Worm (Caenorhabditis elegans) whole organism, L4 larva: ENCODE data around the gene grd-9.

Experiments
- F49E8.2 ChIP-seq: sonication (generic microtip); optimal IDR thresholded peaks from 2 replicates; lab custom pipeline; 2016; ENCODE audit warnings: missing compliant biosample characterization, mild to moderate bottlenecking, missing genetic modification characterization, borderline replicate concordance
- T20F7.1 ChIP-seq: fragments of 200-800 bp; sonication (Bioruptor generic); optimal IDR thresholded peaks from 2 replicates; lab custom pipeline; 2018; ENCODE audit warnings: mild to moderate bottlenecking, missing genetic modification characterization, missing compliant biosample characterization
- ZK546.5 ChIP-seq, 2 experiments: sonication (generic microtip); optimal IDR thresholded peaks; 2 replicates each; lab custom pipeline; 2017; ENCODE audit warnings: missing biosample characterization in 2 of 2, missing genetic modification characterization in 2 of 2
- aha-1 ChIP-seq: fragments of 150-350 bp; peaks from one replicate; lab custom pipeline; 2014; ENCODE audit warnings: missing biosample characterization, missing genetic modification characterization
- ceh-32 ChIP-seq: sonication (generic microtip); optimal IDR thresholded peaks from 2 replicates; lab custom pipeline; 2016; ENCODE audit warnings: mild to moderate bottlenecking, missing genetic modification characterization, missing compliant biosample characterization; ENCODE audit not compliant: poor library complexity
- ces-1 ChIP-seq: fragments of 150-350 bp; sonication (generic microtip); optimal IDR thresholded peaks from 4 replicates; lab custom pipeline; 2014; ENCODE audit warnings: missing biosample characterization, missing genetic modification reagents, missing genetic modification characterization
- ctbp-1 ChIP-seq: fragments of 200-800 bp; sonication (Bioruptor generic); IDR thresholded peaks from 2 replicates; pipeline ENCODE4 v1.3.6; 2022; ENCODE audit warnings: missing genetic modification reagents, missing genetic modification characterization, missing compliant biosample characterization
- daf-12 ChIP-seq: fragments of 150-350 bp; optimal IDR thresholded peaks from 2 replicates; lab custom pipeline; 2014; ENCODE audit warnings: missing biosample characterization, missing genetic modification reagents, missing genetic modification characterization
- dmd-6 ChIP-seq: fragments of 200-800 bp; sonication (Bioruptor generic); IDR thresholded peaks from 2 replicates; pipeline ENCODE4 v1.3.6; 2022; ENCODE audit warnings: missing genetic modification reagents, missing genetic modification characterization, missing compliant biosample characterization
- duxl-1 ChIP-seq: sonication (generic microtip); optimal IDR thresholded peaks from 2 replicates; lab custom pipeline; 2016; ENCODE audit warnings: mild to moderate bottlenecking, missing genetic modification characterization, moderate library complexity, missing compliant biosample characterization; ENCODE audit not compliant: poor library complexity
- hif-1 ChIP-seq, 2 experiments: sonication (generic microtip); optimal IDR thresholded peaks; 2 replicates each; lab custom pipeline; 2016 to 2017; ENCODE audit warnings: missing compliant biosample characterization in 2 of 2, missing genetic modification characterization in 2 of 2, missing genetic modification reagents in 2 of 2, missing genotype in 2 of 2, mild to moderate bottlenecking in 1 of 2
- lim-7 ChIP-seq: fragments of 200-800 bp; sonication (Bioruptor generic); IDR thresholded peaks from 2 replicates; pipeline ENCODE4 v1.3.6; 2022; ENCODE audit warnings: missing genetic modification characterization, missing compliant biosample characterization
- lin-13 ChIP-seq: fragments of 150-350 bp; optimal IDR thresholded peaks from 2 replicates; lab custom pipeline; 2014; ENCODE audit warnings: missing biosample characterization, missing genetic modification reagents, missing genetic modification characterization
- lin-38 ChIP-seq: fragments of 200-800 bp; sonication (Bioruptor generic); IDR thresholded peaks from 2 replicates; pipeline ENCODE4 v1.3.6; 2022; ENCODE audit warnings: missing genetic modification reagents, missing genetic modification characterization, missing compliant biosample characterization
- madf-9 ChIP-seq: fragments of 200-800 bp; sonication (Bioruptor generic); conservative IDR thresholded peaks from 2 replicates; pipeline ENCODE4 v1.3.6; 2022; ENCODE audit warnings: missing genetic modification reagents, missing genetic modification characterization, missing compliant biosample characterization
- mep-1 ChIP-seq: fragments of 150-350 bp; sonication (generic microtip); optimal IDR thresholded peaks from 3 replicates; lab custom pipeline; 2014; ENCODE audit warnings: missing biosample characterization, missing genetic modification characterization
- nhr-102 ChIP-seq: sonication (generic microtip); optimal IDR thresholded peaks from 2 replicates; lab custom pipeline; 2016; ENCODE audit warnings: mild to moderate bottlenecking, missing genetic modification characterization, moderate library complexity, missing compliant biosample characterization
- nhr-111 ChIP-seq: fragments of 200-800 bp; sonication (Bioruptor generic); optimal IDR thresholded peaks from 2 replicates; lab custom pipeline; 2018; ENCODE audit warnings: mild to moderate bottlenecking, missing genetic modification characterization, missing compliant biosample characterization
- nhr-237 ChIP-seq: sonication (generic microtip); optimal IDR thresholded peaks from 2 replicates; lab custom pipeline; 2017; ENCODE audit warnings: missing biosample characterization, missing genetic modification characterization
- nhr-48 ChIP-seq: sonication (generic microtip); optimal IDR thresholded peaks from 2 replicates; lab custom pipeline; 2016; ENCODE audit warnings: mild to moderate bottlenecking, missing genetic modification characterization, missing compliant biosample characterization
- nhr-77 ChIP-seq: fragments of 150-350 bp; optimal IDR thresholded peaks from 2 replicates; lab custom pipeline; 2014; ENCODE audit warnings: missing biosample characterization, missing genetic modification characterization
- pha-4 ChIP-seq, 2 experiments: fragments of 150-350 bp in 1 of 2; fragments of 200-800 bp in 1 of 2; sonication (Bioruptor generic) in 1 of 2; IDR thresholded peaks in 1 of 2; optimal IDR thresholded peaks in 1 of 2; 2 replicates each; pipeline versions ENCODE4 v1.3.6 to Lab custom; 2014 to 2022; ENCODE audit warnings: missing genetic modification characterization in 2 of 2, missing genetic modification reagents in 2 of 2, missing biosample characterization in 1 of 2, missing compliant biosample characterization in 1 of 2
- sdz-12 ChIP-seq: fragments of 200-800 bp; sonication (Bioruptor generic); optimal IDR thresholded peaks from 2 replicates; lab custom pipeline; 2018; ENCODE audit warnings: mild to moderate bottlenecking, missing genetic modification characterization, missing compliant biosample characterization
- snpc-1.2 ChIP-seq: fragments of 200-800 bp; sonication (Bioruptor generic); IDR thresholded peaks from 2 replicates; pipeline ENCODE4 v1.3.6; 2022; ENCODE audit warnings: missing genetic modification reagents, missing genetic modification characterization, missing compliant biosample characterization
- snpc-4 ChIP-seq: fragments of 150-350 bp; optimal IDR thresholded peaks from 2 replicates; lab custom pipeline; 2014; ENCODE audit warnings: missing biosample characterization, missing genetic modification characterization
- spr-1 ChIP-seq: sonication (generic microtip); optimal IDR thresholded peaks from 2 replicates; lab custom pipeline; 2016; ENCODE audit warnings: mild to moderate bottlenecking, missing genetic modification characterization, missing compliant biosample characterization
- spr-3 ChIP-seq: fragments of 200-800 bp; sonication (Bioruptor generic); optimal IDR thresholded peaks from 2 replicates; lab custom pipeline; 2018; ENCODE audit warnings: mild to moderate bottlenecking, missing genetic modification characterization, missing compliant biosample characterization
- tra-1 ChIP-seq: fragments of 200-800 bp; sonication (Bioruptor generic); IDR thresholded peaks from 2 replicates; pipeline ENCODE4 v1.3.6; 2022; ENCODE audit warnings: missing genetic modification reagents, missing genetic modification characterization, missing compliant biosample characterization
- unc-62 ChIP-seq, 3 experiments: fragments of 150-350 bp in 1 of 3; sonication (generic microtip); optimal IDR thresholded peaks in 2 of 3; peaks in 1 of 3; 1 replicate in 1 of 3; 2 replicates in 2 of 3; lab custom pipeline; 2014 to 2017; ENCODE audit warnings: missing biosample characterization in 3 of 3, missing genetic modification characterization in 3 of 3, missing genetic modification reagents in 3 of 3, missing genotype in 1 of 3
- zip-2 ChIP-seq: fragments of 150-350 bp; optimal IDR thresholded peaks from 2 replicates; lab custom pipeline; 2014; ENCODE audit warnings: missing biosample characterization, missing genetic modification characterization

The grd-9 gene

ce11 chrV:5852084-5852483, 43.0 kb upstream of the grd-9 start:
- TF ChIP-seq snpc-4 (tag; lab: Kevin White, UChicago) = no peak

- TF ChIP-seq aha-1 (tag; lab: Kevin White, UChicago) (peak; percentile 67), mep-1 (tag; lab: Kevin White, UChicago) (no peak), tra-1 (GFP tag; lab: Robert Waterston, UW) (no peak)
Measured at ce11 chrV:5862479-5863188, 32.5 kb upstream of the grd-9 start, which contains the start of gene F26F12.8. F26F12.8 (minus strand) TSS chrV:5862529.

ce11 chrV:5865085-5865484, 30.0 kb upstream of the grd-9 start, which contains the start of gene F26F12.5:
F26F12.5 (minus strand) TSS chrV:5865185.
- TF ChIP-seq F49E8.2 (tag; lab: Kevin White, UChicago) = no peak
- no peak for TF ChIP-seq T20F7.1 (GFP tag; lab: Kevin White, UChicago)
- TF ChIP-seq unc-62 (GFP tag; optimal IDR thresholded peaks at IDR 0.05 in 1 of 2; lab: Kevin White, UChicago) = peak in 1 of 2 experiments; percentile 19
- TF ChIP-seq unc-62 (tag; optimal IDR thresholded peaks at IDR 0.05; lab: Kevin White, UChicago) = no peak
- no peak for TF ChIP-seq nhr-102
- TF ChIP-seq, all 104 proteins: peak for 1

- TF ChIP-seq duxl-1 (tag; lab: Kevin White, UChicago) (no peak), nhr-102 (no peak), ceh-32 (no peak), snpc-1.2 (GFP tag; lab: Robert Waterston, UW) (no peak), ctbp-1 (GFP tag; lab: Robert Waterston, UW) (no peak), madf-9 (GFP tag; lab: Robert Waterston, UW) (no peak), zip-2 (no peak), spr-3 (GFP tag; lab: Kevin White, UChicago) (no peak), nhr-111 (GFP tag; lab: Kevin White, UChicago) (no peak), daf-12 (no peak), lin-38 (GFP tag; lab: Robert Waterston, UW) (no peak), hif-1 (tag; optimal IDR thresholded peaks at IDR 0.05; lab: Kevin White, UChicago) (no peak), nhr-77 (tag; lab: Kevin White, UChicago) (no peak), dmd-6 (GFP tag; lab: Robert Waterston, UW) (no peak), pha-4 (GFP tag; IDR thresholded peaks at IDR 0.05; lab: Robert Waterston, UW) (no peak), pha-4 (tag; optimal IDR thresholded peaks at IDR 0.05; lab: Kevin White, UChicago) (no peak), ZK546.5 (tag; optimal IDR thresholded peaks at IDR 0.05; lab: Kevin White, UChicago) (no peak), lin-13 (GFP tag; lab: Kevin White, UChicago) (no peak), spr-1 (tag; lab: Kevin White, UChicago) (no peak), nhr-48 (no peak), lim-7 (GFP tag; lab: Robert Waterston, UW) (no peak)
Measured at ce11 chrV:5869227-5869626, 25.9 kb upstream of the grd-9 start, which contains the start of gene F26F12.4. F26F12.4 (minus strand) TSS chrV:5869327.

- TF ChIP-seq sdz-12 (GFP tag; lab: Kevin White, UChicago) (no peak), nhr-237 (tag; lab: Kevin White, UChicago) (no peak)
Measured at ce11 chrV:5871759-5872158, 23.4 kb upstream of the grd-9 start, which contains the start of gene C02G6.2. C02G6.2 (plus strand) TSS chrV:5872059.

ce11 chrV:5876966-5877365, 18.2 kb upstream of the grd-9 start:
- peak in 1 of 2 experiments; percentile 90 for TF ChIP-seq unc-62 (GFP tag; optimal IDR thresholded peaks at IDR 0.05 in 1 of 2; lab: Kevin White, UChicago)
- TF ChIP-seq unc-62 (tag; optimal IDR thresholded peaks at IDR 0.05; lab: Kevin White, UChicago) = no peak
- TF ChIP-seq ces-1 (GFP tag; lab: Kevin White, UChicago) = no peak
- peak; percentile 27 for TF ChIP-seq aha-1 (tag; lab: Kevin White, UChicago)
